Worm (Caenorhabditis elegans) whole organism, L4 larva: ENCODE results near the gene lem-2.

ENCODE experiments used
- F37D6.2 ChIP-seq: sonication (generic microtip); optimal IDR thresholded peaks from 2 replicates; lab custom pipeline; 2016; ENCODE audit warnings: mild to moderate bottlenecking, missing genetic modification characterization, missing compliant biosample characterization
- F44E2.7 ChIP-seq: fragments of 200-800 bp; sonication (Bioruptor generic); IDR thresholded peaks from 2 replicates; pipeline ENCODE4 v2.1.2; 2022; ENCODE audit warnings: missing genetic modification characterization, missing compliant biosample characterization
- R02D3.7 ChIP-seq: fragments of 150-350 bp; sonication (generic microtip); optimal IDR thresholded peaks from 3 replicates; lab custom pipeline; 2014; ENCODE audit warnings: missing biosample characterization, missing genetic modification characterization
- Y105C5A.15 ChIP-seq: fragments of 200-800 bp; sonication (Bioruptor generic); IDR thresholded peaks from 2 replicates; pipeline ENCODE4 v1.3.6; 2022; ENCODE audit warnings: missing genetic modification characterization, missing compliant biosample characterization
- ZK337.2 ChIP-seq: fragments of 200-800 bp; sonication (Bioruptor generic); IDR thresholded peaks from 2 replicates; pipeline ENCODE4 v1.3.6; 2022; ENCODE audit warnings: missing genetic modification reagents, missing genetic modification characterization, missing compliant biosample characterization
- ceh-20 ChIP-seq: fragments of 200-800 bp; sonication (Bioruptor generic); IDR thresholded peaks from 2 replicates; pipeline ENCODE4 v1.3.6; 2022; ENCODE audit warnings: missing genetic modification reagents, missing genetic modification characterization, missing compliant biosample characterization
- ceh-28 ChIP-seq: fragments of 150-350 bp; optimal IDR thresholded peaks from 2 replicates; lab custom pipeline; 2014; ENCODE audit warnings: missing biosample characterization, missing genetic modification reagents, missing genetic modification characterization
- ceh-62 ChIP-seq: sonication (generic microtip); optimal IDR thresholded peaks from 2 replicates; lab custom pipeline; 2017; ENCODE audit warnings: missing biosample characterization, missing genetic modification characterization
- ces-1 ChIP-seq: fragments of 150-350 bp; sonication (generic microtip); optimal IDR thresholded peaks from 4 replicates; lab custom pipeline; 2014; ENCODE audit warnings: missing biosample characterization, missing genetic modification reagents, missing genetic modification characterization
- daf-12 ChIP-seq: fragments of 150-350 bp; optimal IDR thresholded peaks from 2 replicates; lab custom pipeline; 2014; ENCODE audit warnings: missing biosample characterization, missing genetic modification reagents, missing genetic modification characterization
- daf-16 ChIP-seq, 3 experiments: sonication (generic microtip); optimal IDR thresholded peaks; 2 replicates each; lab custom pipeline; 2016 to 2017; ENCODE audit warnings: missing genetic modification characterization in 3 of 3, missing genetic modification reagents in 3 of 3, mild to moderate bottlenecking in 2 of 3, missing compliant biosample characterization in 2 of 3, missing biosample characterization in 1 of 3, moderate library complexity in 1 of 3
- daf-8 ChIP-seq: fragments of 200-800 bp; sonication (Bioruptor generic); IDR thresholded peaks from 2 replicates; pipeline ENCODE4 v1.3.6; 2022; ENCODE audit warnings: missing genetic modification characterization, missing compliant biosample characterization
- dmd-6 ChIP-seq: fragments of 200-800 bp; sonication (Bioruptor generic); IDR thresholded peaks from 2 replicates; pipeline ENCODE4 v1.3.6; 2022; ENCODE audit warnings: missing genetic modification reagents, missing genetic modification characterization, missing compliant biosample characterization
- dmd-8 ChIP-seq: fragments of 200-800 bp; sonication (Bioruptor generic); IDR thresholded peaks from 2 replicates; pipeline ENCODE4 v1.3.6; 2022; ENCODE audit warnings: missing genetic modification characterization, missing compliant biosample characterization
- dpl-1 ChIP-seq: fragments of 150-350 bp; optimal IDR thresholded peaks from 2 replicates; lab custom pipeline; 2014; ENCODE audit warnings: missing biosample characterization, missing genetic modification reagents, missing genetic modification characterization
- egl-43 ChIP-seq: fragments of 200-800 bp; sonication (Bioruptor generic); IDR thresholded peaks from 2 replicates; pipeline ENCODE4 v1.3.6; 2022; ENCODE audit warnings: missing genetic modification reagents, missing genetic modification characterization, missing compliant biosample characterization
- fkh-10 ChIP-seq: fragments of 150-350 bp; optimal IDR thresholded peaks from 2 replicates; lab custom pipeline; 2014; ENCODE audit warnings: missing biosample characterization, missing genetic modification reagents, missing genetic modification characterization
- fos-1 ChIP-seq: fragments of 150-350 bp; optimal IDR thresholded peaks from 2 replicates; lab custom pipeline; 2014; ENCODE audit warnings: missing biosample characterization, missing genetic modification characterization
- gei-8 ChIP-seq: fragments of 200-800 bp; sonication (Bioruptor generic); optimal IDR thresholded peaks from 2 replicates; lab custom pipeline; 2018; ENCODE audit warnings: mild to moderate bottlenecking, missing genetic modification characterization, missing compliant biosample characterization
- hif-1 ChIP-seq, 2 experiments: sonication (generic microtip); optimal IDR thresholded peaks; 2 replicates each; lab custom pipeline; 2016 to 2017; ENCODE audit warnings: missing compliant biosample characterization in 2 of 2, missing genetic modification characterization in 2 of 2, missing genetic modification reagents in 2 of 2, missing genotype in 2 of 2, mild to moderate bottlenecking in 1 of 2
- hlh-11 ChIP-seq: fragments of 200-800 bp; sonication (Bioruptor generic); optimal IDR thresholded peaks from 2 replicates; lab custom pipeline; 2018; ENCODE audit warnings: mild to moderate bottlenecking, missing genetic modification characterization, missing compliant biosample characterization
- hmg-1.1 ChIP-seq: fragments of 200-800 bp; sonication (Bioruptor generic); IDR thresholded peaks from 2 replicates; pipeline ENCODE4 v1.3.6; 2022; ENCODE audit warnings: missing genetic modification reagents, missing genetic modification characterization, missing compliant biosample characterization
- jun-1 ChIP-seq: fragments of 150-350 bp; optimal IDR thresholded peaks from 2 replicates; lab custom pipeline; 2014; ENCODE audit warnings: missing biosample characterization, missing genetic modification reagents, missing genetic modification characterization
- lin-13 ChIP-seq: fragments of 150-350 bp; optimal IDR thresholded peaks from 2 replicates; lab custom pipeline; 2014; ENCODE audit warnings: missing biosample characterization, missing genetic modification reagents, missing genetic modification characterization
- lin-29 ChIP-seq: fragments of 200-800 bp; sonication (Bioruptor generic); IDR thresholded peaks from 2 replicates; pipeline ENCODE4 v1.3.6; 2022; ENCODE audit warnings: missing genetic modification reagents, missing genetic modification characterization, missing compliant biosample characterization
- lin-38 ChIP-seq: fragments of 200-800 bp; sonication (Bioruptor generic); IDR thresholded peaks from 2 replicates; pipeline ENCODE4 v1.3.6; 2022; ENCODE audit warnings: missing genetic modification reagents, missing genetic modification characterization, missing compliant biosample characterization
- lir-3 ChIP-seq: sonication (generic microtip); optimal IDR thresholded peaks from 2 replicates; lab custom pipeline; 2016; ENCODE audit warnings: mild to moderate bottlenecking, missing genetic modification characterization, missing compliant biosample characterization
- madf-5 ChIP-seq, 2 experiments: fragments of 200-800 bp; sonication (Bioruptor generic); IDR thresholded peaks; 2 replicates each; pipeline ENCODE4 v1.3.6; 2022; ENCODE audit warnings: missing compliant biosample characterization in 2 of 2, missing genetic modification characterization in 2 of 2
- mdl-1 ChIP-seq, 2 experiments: fragments of 150-350 bp in 1 of 2; sonication (generic microtip) in 1 of 2; optimal IDR thresholded peaks; 2 replicates each; lab custom pipeline; 2014 to 2017; ENCODE audit warnings: missing biosample characterization in 2 of 2, missing genetic modification characterization in 2 of 2
- mdt-29 ChIP-seq: fragments of 200-800 bp; sonication (Bioruptor generic); IDR thresholded peaks from 2 replicates; pipeline ENCODE4 v1.3.6; 2022; ENCODE audit warnings: missing genetic modification reagents, missing genetic modification characterization, missing compliant biosample characterization
- mxl-3 ChIP-seq: fragments of 200-800 bp; sonication (Bioruptor generic); optimal IDR thresholded peaks from 2 replicates; lab custom pipeline; 2018; ENCODE audit warnings: mild to moderate bottlenecking, missing genetic modification characterization, missing compliant biosample characterization
- nhr-102 ChIP-seq: sonication (generic microtip); optimal IDR thresholded peaks from 2 replicates; lab custom pipeline; 2016; ENCODE audit warnings: mild to moderate bottlenecking, missing genetic modification characterization, moderate library complexity, missing compliant biosample characterization
- nhr-111 ChIP-seq: fragments of 200-800 bp; sonication (Bioruptor generic); optimal IDR thresholded peaks from 2 replicates; lab custom pipeline; 2018; ENCODE audit warnings: mild to moderate bottlenecking, missing genetic modification characterization, missing compliant biosample characterization
- nhr-237 ChIP-seq: sonication (generic microtip); optimal IDR thresholded peaks from 2 replicates; lab custom pipeline; 2017; ENCODE audit warnings: missing biosample characterization, missing genetic modification characterization
- nhr-28 ChIP-seq: fragments of 150-350 bp; optimal IDR thresholded peaks from 2 replicates; lab custom pipeline; 2014; ENCODE audit warnings: missing biosample characterization, missing genetic modification characterization
- nhr-41 ChIP-seq: fragments of 200-800 bp; sonication (Bioruptor generic); IDR thresholded peaks from 2 replicates; pipeline ENCODE4 v1.3.6; 2022; ENCODE audit warnings: missing genetic modification reagents, missing genetic modification characterization, missing compliant biosample characterization
- nhr-42 ChIP-seq: fragments of 200-800 bp; sonication (Bioruptor generic); IDR thresholded peaks from 2 replicates; pipeline ENCODE4 v1.3.6; 2022; ENCODE audit warnings: missing genetic modification characterization, missing compliant biosample characterization
- nhr-48 ChIP-seq: sonication (generic microtip); optimal IDR thresholded peaks from 2 replicates; lab custom pipeline; 2016; ENCODE audit warnings: mild to moderate bottlenecking, missing genetic modification characterization, missing compliant biosample characterization
- nhr-77 ChIP-seq: fragments of 150-350 bp; optimal IDR thresholded peaks from 2 replicates; lab custom pipeline; 2014; ENCODE audit warnings: missing biosample characterization, missing genetic modification characterization
- php-3 ChIP-seq: fragments of 200-800 bp; sonication (Bioruptor generic); IDR thresholded peaks from 2 replicates; pipeline ENCODE4 v1.3.6; 2022; ENCODE audit warnings: missing genetic modification reagents, missing genetic modification characterization, missing compliant biosample characterization
- pqm-1 ChIP-seq: sonication (generic microtip); optimal IDR thresholded peaks from 2 replicates; lab custom pipeline; 2017; ENCODE audit warnings: missing biosample characterization, missing genetic modification characterization
- snpc-1.2 ChIP-seq: fragments of 200-800 bp; sonication (Bioruptor generic); IDR thresholded peaks from 2 replicates; pipeline ENCODE4 v1.3.6; 2022; ENCODE audit warnings: missing genetic modification reagents, missing genetic modification characterization, missing compliant biosample characterization
- snpc-4 ChIP-seq: fragments of 150-350 bp; optimal IDR thresholded peaks from 2 replicates; lab custom pipeline; 2014; ENCODE audit warnings: missing biosample characterization, missing genetic modification characterization
- spr-1 ChIP-seq: sonication (generic microtip); optimal IDR thresholded peaks from 2 replicates; lab custom pipeline; 2016; ENCODE audit warnings: mild to moderate bottlenecking, missing genetic modification characterization, missing compliant biosample characterization
- unc-130 ChIP-seq: sonication (generic microtip); optimal IDR thresholded peaks from 2 replicates; lab custom pipeline; 2016; ENCODE audit warnings: missing genetic modification reagents, missing genetic modification characterization, missing compliant biosample characterization
- vab-7 ChIP-seq: fragments of 200-800 bp; sonication (Bioruptor generic); IDR thresholded peaks from 2 replicates; pipeline ENCODE4 v1.3.6; 2022; ENCODE audit warnings: missing genetic modification reagents, missing genetic modification characterization, missing compliant biosample characterization
- zag-1 ChIP-seq: fragments of 150-350 bp; optimal IDR thresholded peaks from 2 replicates; lab custom pipeline; 2014; ENCODE audit warnings: missing biosample characterization, missing genetic modification characterization
- zfp-2 ChIP-seq: sonication (generic microtip); optimal IDR thresholded peaks from 2 replicates; lab custom pipeline; 2016; ENCODE audit warnings: mild to moderate bottlenecking, missing genetic modification characterization, missing compliant biosample characterization
- zip-2 ChIP-seq: fragments of 150-350 bp; optimal IDR thresholded peaks from 2 replicates; lab custom pipeline; 2014; ENCODE audit warnings: missing biosample characterization, missing genetic modification characterization
- ztf-11 ChIP-seq: fragments of 150-350 bp; optimal IDR thresholded peaks from 2 replicates; lab custom pipeline; 2014; ENCODE audit warnings: missing biosample characterization, missing genetic modification characterization
- ztf-7 ChIP-seq: fragments of 150-350 bp; optimal IDR thresholded peaks from 2 replicates; lab custom pipeline; 2014; ENCODE audit warnings: missing biosample characterization, missing genetic modification characterization

lem-2 gene

DNA sequence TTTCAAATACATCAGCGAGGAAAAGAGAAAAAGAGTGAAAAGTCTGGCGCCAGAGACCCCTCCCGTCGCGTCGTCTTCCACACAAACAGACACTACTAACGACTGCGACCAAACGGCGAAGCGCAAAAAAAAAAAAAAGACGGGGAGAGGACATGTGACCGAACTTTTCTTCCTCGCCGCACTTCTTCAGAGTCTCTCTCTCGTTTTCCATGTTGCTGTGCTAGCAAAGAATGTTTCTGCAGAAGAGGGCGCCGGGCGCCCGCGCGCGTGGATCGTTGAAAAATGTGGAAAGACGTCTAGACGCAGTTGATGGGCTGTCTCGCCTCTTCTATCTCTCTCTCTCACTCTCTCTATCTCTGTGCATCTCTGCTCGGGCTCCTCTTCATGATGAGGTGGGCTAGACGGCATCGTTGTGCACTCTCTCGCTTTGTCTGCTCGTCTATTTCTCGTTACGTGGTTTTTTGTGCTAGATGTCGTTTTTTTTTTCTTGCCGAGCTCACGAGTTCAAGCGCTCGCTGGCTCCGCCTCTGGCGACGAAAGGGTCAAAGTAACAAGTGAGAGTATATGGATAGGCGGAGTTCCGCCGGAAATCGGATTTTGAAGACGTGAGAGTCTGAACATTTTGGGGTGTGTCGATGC, 22.9 kb upstream of the lem-2 start (continued):
- TF ChIP-seq daf-8 (GFP tag; lab: Robert Waterston, UW) (0 out of 2 replicates have a peak, but pooled peaks have one; percentile 40), nhr-237 (tag; lab: Kevin White, UChicago) (no peak), Y105C5A.15 (no peak), F37D6.2 (tag; lab: Kevin White, UChicago) (peak; percentile 91), daf-12 (tag; lab: Kevin White, UChicago) (no peak), mdt-29 (GFP tag; lab: Robert Waterston, UW) (peak; percentile 70; the same call in 1 of the 2 replicates), pqm-1 (peak; percentile 41), ces-1 (GFP tag; lab: Kevin White, UChicago) (no peak), ceh-28 (no peak), lir-3 (tag; lab: Kevin White, UChicago) (peak; percentile 64), unc-130 (GFP tag; lab: Kevin White, UChicago) (no peak), php-3 (GFP tag; lab: Robert Waterston, UW) (peak; percentile 24; the same call in 1 of the 2 replicates), R02D3.7 (tag; lab: Kevin White, UChicago) (no peak), F44E2.7 (GFP tag; lab: Robert Waterston, UW) (no peak), dpl-1 (GFP tag; lab: Kevin White, UChicago) (peak; percentile 70), lin-13 (GFP tag; lab: Kevin White, UChicago) (peak; percentile 82), lin-38 (peak; percentile 75), ztf-7 (no peak), ceh-62 (tag; lab: Kevin White, UChicago) (no peak), snpc-4 (tag; lab: Kevin White, UChicago) (no peak), dmd-6 (GFP tag; lab: Robert Waterston, UW) (peak; percentile 99), hlh-11 (tag; lab: Kevin White, UChicago) (peak; percentile 99), gei-8 (peak; percentile 98), dmd-8 (GFP tag; lab: Robert Waterston, UW) (peak; percentile 66; the same call in 1 of the 2 replicates), nhr-42 (GFP tag; lab: Robert Waterston, UW) (peak; percentile 89), snpc-1.2 (GFP tag; lab: Robert Waterston, UW) (no peak), ceh-20 (GFP tag; lab: Robert Waterston, UW) (peak; percentile 94), fos-1 (peak; percentile 65), egl-43 (GFP tag; lab: Robert Waterston, UW) (peak; percentile 90), nhr-41 (no peak), jun-1 (tag; lab: Kevin White, UChicago) (peak; percentile 83), ZK337.2 (GFP tag; lab: Robert Waterston, UW) (no peak), nhr-111 (GFP tag; lab: Kevin White, UChicago) (no peak), nhr-102 (tag; lab: Kevin White, UChicago) (peak; percentile 86), nhr-28 (tag; lab: Kevin White, UChicago) (peak; percentile 95), zfp-2 (tag; lab: Kevin White, UChicago) (peak; percentile 64), nhr-77 (peak; percentile 99), hif-1 (tag; optimal IDR thresholded peaks at IDR 0.05; lab: Kevin White, UChicago) (peak; percentile 79 to 96), hmg-1.1 (GFP tag; lab: Robert Waterston, UW) (peak; percentile 96), ztf-11 (tag; lab: Kevin White, UChicago) (no peak), lin-29 (GFP tag; lab: Robert Waterston, UW) (peak; percentile 61), vab-7 (GFP tag; lab: Robert Waterston, UW) (peak; percentile 42; the same call in 1 of the 2 replicates), mdl-1 (tag; optimal IDR thresholded peaks at IDR 0.05; lab: Kevin White, UChicago) (peak; percentile 96 to 99), mxl-3 (GFP tag; lab: Kevin White, UChicago) (peak; percentile 94), madf-5 (GFP tag; IDR thresholded peaks at IDR 0.05; lab: Robert Waterston, UW) (no peak), spr-1 (peak; percentile 87), nhr-48 (tag; lab: Kevin White, UChicago) (peak; percentile 95), zag-1 (tag; lab: Kevin White, UChicago) (peak; percentile 84), fkh-10 (GFP tag; lab: Kevin White, UChicago) (peak; percentile 80), zip-2 (tag; lab: Kevin White, UChicago) (no peak), daf-16 (GFP tag; optimal IDR thresholded peaks at IDR 0.05; lab: Kevin White, UChicago) (peak; percentile 78 to 92), daf-16 (tag; optimal IDR thresholded peaks at IDR 0.05; lab: Kevin White, UChicago) (peak; percentile 70)
